Fruit fly (Drosophila melanogaster): ENCODE measurements around the gene Sry-alpha.
A peak's percentile ranks its signal among the peaks of the same experiment; 100 is the strongest.

Sry-alpha gene

dm6 chr3R:30013909-30014308 lies 25.6 kb upstream of the Sry-alpha start:
- TF ChIP-seq CG7101 (tag; optimal IDR thresholded peaks at IDR 0.05), result no peak
- no peak for TF ChIP-seq CG11617 (GFP tag; optimal IDR thresholded peaks at IDR 0.05)
- TF ChIP-seq CG12768 (GFP tag; optimal IDR thresholded peaks at IDR 0.05), result peak; percentile 37

dm6 chr3R:30014480-30014879 lies 25.0 kb upstream of the Sry-alpha start:
- TF ChIP-seq CG1620 (GFP tag; optimal IDR thresholded peaks at IDR 0.05) (no peak), cic (GFP tag; optimal IDR thresholded peaks at IDR 0.05) (peak; percentile 49), CG5204 (GFP tag; optimal IDR thresholded peaks at IDR 0.05) (no peak)

dm6 chr3R:30014977-30015514 lies 24.5 kb upstream of the Sry-alpha start, which contains the start of gene CG7920:
TSS of gene CG7920 (minus strand) at chr3R:30015284.
- TF ChIP-seq cic (GFP tag; optimal IDR thresholded peaks at IDR 0.05) (peak; percentile 31), CG11617 (GFP tag; optimal IDR thresholded peaks at IDR 0.05) (peak; percentile 54), Hr96 (GFP tag; optimal IDR thresholded peaks at IDR 0.05) (peak; percentile 68), CG5204 (GFP tag; optimal IDR thresholded peaks at IDR 0.05) (no peak), CG14711 (tag; optimal IDR thresholded peaks at IDR 0.05) (peak; percentile 60), kay (GFP tag; ENCODE audit: borderline replicate concordance) (no peak), Crg-1 (GFP tag; optimal IDR thresholded peaks at IDR 0.05) (peak; percentile 72), ovo (GFP tag; optimal IDR thresholded peaks at IDR 0.05) (no peak), CG7101 (tag; optimal IDR thresholded peaks at IDR 0.05) (peak; percentile 69), pad (GFP tag; optimal IDR thresholded peaks at IDR 0.05) (peak; percentile 67), tj (GFP tag; optimal IDR thresholded peaks at IDR 0.05) (no peak), CG12768 (GFP tag; optimal IDR thresholded peaks at IDR 0.05) (peak; percentile 41), CG1620 (GFP tag; optimal IDR thresholded peaks at IDR 0.05) (peak; percentile 59), cnc (optimal IDR thresholded peaks at IDR 0.05) (peak in 1 of 2 experiments; percentile 62), bab1 (GFP tag; optimal IDR thresholded peaks at IDR 0.05) (peak; percentile 83), CG33017 (tag; optimal IDR thresholded peaks at IDR 0.05) (peak; percentile 45), toe (GFP tag; optimal IDR thresholded peaks at IDR 0.05) (peak; percentile 7), Clk (GFP tag; optimal IDR thresholded peaks at IDR 0.05) (no peak), Mnt (GFP tag; optimal IDR thresholded peaks at IDR 0.05) (peak; percentile 37), CG7045 (GFP tag; optimal IDR thresholded peaks at IDR 0.05) (peak; percentile 37)

- TF ChIP-seq cnc (optimal IDR thresholded peaks at IDR 0.05) (no peak), CG11617 (GFP tag; optimal IDR thresholded peaks at IDR 0.05) (no peak), ovo (GFP tag; optimal IDR thresholded peaks at IDR 0.05) (no peak), CG5204 (GFP tag; optimal IDR thresholded peaks at IDR 0.05) (no peak), bab1 (GFP tag; optimal IDR thresholded peaks at IDR 0.05) (peak; percentile 19), kay (GFP tag; ENCODE audit: borderline replicate concordance) (no peak), tj (GFP tag; optimal IDR thresholded peaks at IDR 0.05) (peak; percentile 89), CG7101 (tag; optimal IDR thresholded peaks at IDR 0.05) (no peak), pad (GFP tag; optimal IDR thresholded peaks at IDR 0.05) (no peak), CG7045 (GFP tag; optimal IDR thresholded peaks at IDR 0.05) (no peak), CG1620 (GFP tag; optimal IDR thresholded peaks at IDR 0.05) (no peak)
Observed at dm6 chr3R:30021009-30021408, 18.5 kb upstream of the Sry-alpha start.

dm6 chr3R:30021559-30022451 lies 17.7 kb upstream of the Sry-alpha start, which contains the start of gene Mgat2:
TSS of gene Mgat2 (minus strand) at chr3R:30022221.
- TF ChIP-seq Clk (GFP tag; optimal IDR thresholded peaks at IDR 0.05), result no peak
- TF ChIP-seq cic (GFP tag; optimal IDR thresholded peaks at IDR 0.05), result peak; percentile 85
- no peak for TF ChIP-seq CG14711 (tag; optimal IDR thresholded peaks at IDR 0.05)
- no peak for TF ChIP-seq CG1620 (GFP tag; optimal IDR thresholded peaks at IDR 0.05)
- peak; percentile 75 for TF ChIP-seq Mnt (GFP tag; optimal IDR thresholded peaks at IDR 0.05)
- peak; percentile 42 for TF ChIP-seq CG7101 (tag; optimal IDR thresholded peaks at IDR 0.05)
- TF ChIP-seq CG11617 (GFP tag; optimal IDR thresholded peaks at IDR 0.05), result peak; percentile 53
- peak; percentile 28 for TF ChIP-seq tj (GFP tag; optimal IDR thresholded peaks at IDR 0.05)
- TF ChIP-seq toe (GFP tag; optimal IDR thresholded peaks at IDR 0.05), result no peak
- TF ChIP-seq kay (GFP tag; ENCODE audit: borderline replicate concordance), result no peak
- TF ChIP-seq CG5204 (GFP tag; optimal IDR thresholded peaks at IDR 0.05), result no peak
- no peak for TF ChIP-seq cnc (optimal IDR thresholded peaks at IDR 0.05)
- TF ChIP-seq ovo (GFP tag; optimal IDR thresholded peaks at IDR 0.05), result no peak
- peak; percentile 41 for TF ChIP-seq bab1 (GFP tag; optimal IDR thresholded peaks at IDR 0.05)
- peak; percentile 50 for TF ChIP-seq CG7045 (GFP tag; optimal IDR thresholded peaks at IDR 0.05)
- no peak for TF ChIP-seq pad (GFP tag; optimal IDR thresholded peaks at IDR 0.05)
- TF ChIP-seq CG12768 (GFP tag; optimal IDR thresholded peaks at IDR 0.05), result peak; percentile 67
- peak; percentile 72 for TF ChIP-seq Hr96 (GFP tag; optimal IDR thresholded peaks at IDR 0.05)
- TF ChIP-seq Crg-1 (GFP tag; optimal IDR thresholded peaks at IDR 0.05), result no peak
- peak; percentile 65 for TF ChIP-seq CG33017 (tag; optimal IDR thresholded peaks at IDR 0.05)

- TF ChIP-seq CG14711 (tag; optimal IDR thresholded peaks at IDR 0.05), result peak; percentile 57
- TF ChIP-seq CG12768 (GFP tag; optimal IDR thresholded peaks at IDR 0.05), result no peak
- TF ChIP-seq Mnt (GFP tag; optimal IDR thresholded peaks at IDR 0.05), result peak; percentile 5
Observed at dm6 chr3R:30022452-30023028, 17.0 kb upstream of the Sry-alpha start, which contains the start of the genes RpS28a and Axn. TSS of gene RpS28a (minus strand) at chr3R:30022648. TSS of gene Axn (plus strand) at chr3R:30022842.

All from whole organism, adult.